Worm (Caenorhabditis elegans): ENCODE measurements around the gene T04C9.1.

DNA sequence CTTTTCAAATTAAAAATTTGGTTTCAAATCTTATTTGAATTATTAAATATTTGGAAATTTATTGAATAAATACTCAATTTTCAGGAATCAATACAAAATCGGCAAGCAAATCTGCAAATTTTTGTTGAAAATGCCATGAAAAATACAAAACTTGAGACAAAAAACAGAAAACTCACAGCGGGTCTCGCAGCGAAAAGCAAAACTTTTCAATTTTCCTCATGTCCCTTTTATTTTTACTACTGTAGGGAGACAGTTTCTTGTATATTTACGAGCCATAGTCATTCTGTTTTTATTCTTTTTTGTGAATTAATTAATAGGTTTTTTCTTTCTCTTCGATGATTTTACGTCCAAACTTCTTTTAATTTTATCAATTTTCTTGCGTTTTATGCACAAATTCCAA lies 4.6 kb upstream of the T04C9.1 start:
- TF ChIP-seq ZK546.5 (tag; optimal IDR thresholded peaks at IDR 0.05): no peak
- TF ChIP-seq ama-1 (optimal IDR thresholded peaks at IDR 0.05): no peak
- no peak for TF ChIP-seq arid-1 (GFP tag; conservative IDR thresholded peaks at IDR 0.05)
- TF ChIP-seq skn-1 (tag; optimal IDR thresholded peaks at IDR 0.05): no peak
- TF ChIP-seq lim-7 (GFP tag; IDR thresholded peaks at IDR 0.05): no peak
- no peak for TF ChIP-seq pqm-1 (tag; optimal IDR thresholded peaks at IDR 0.05)
- no peak for TF ChIP-seq ztf-11 (tag; optimal IDR thresholded peaks at IDR 0.05)
- TF ChIP-seq nhr-102 (tag; optimal IDR thresholded peaks at IDR 0.05): no peak
- no peak for TF ChIP-seq ceh-20 (GFP tag; IDR thresholded peaks at IDR 0.05)

Measured in whole organism, L4 larva.